Fruit fly (Drosophila melanogaster): ENCODE data around the gene Prosalpha4.

Prosalpha4 gene

DNA sequence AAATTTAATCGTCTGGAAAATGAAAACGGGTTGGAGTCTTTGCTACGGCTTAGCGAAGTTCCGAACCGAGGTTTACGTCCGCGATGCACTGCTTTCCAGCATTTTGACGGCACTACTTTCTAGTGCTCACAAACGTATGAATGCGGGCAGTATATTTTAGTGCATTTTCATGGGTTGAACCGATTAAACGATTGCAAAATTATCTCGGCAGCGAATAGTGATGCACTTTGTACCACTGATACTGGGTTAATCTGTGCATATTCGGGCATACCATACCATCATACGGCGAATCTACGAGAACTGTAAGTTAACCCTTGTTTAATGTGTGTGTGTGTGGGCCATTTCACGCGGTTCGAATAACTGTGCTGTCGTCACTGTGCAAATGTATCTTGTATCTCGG lies 5.3 kb upstream of the Prosalpha4 start, which contains the start of gene Mfe2 (continued):
- peak; percentile 65 for TF ChIP-seq Bgb (GFP tag; IDR thresholded peaks at IDR 0.05; ENCODE audit: partially characterized antibody)
- TF ChIP-seq slbo (GFP tag; IDR thresholded peaks at IDR 0.05) = peak; percentile 85
- TF ChIP-seq ems (GFP tag; optimal IDR thresholded peaks at IDR 0.05) = peak; percentile 54
- no peak for TF ChIP-seq fd64A (GFP tag; optimal IDR thresholded peaks at IDR 0.05)
- peak; percentile 67 for TF ChIP-seq grn (GFP tag; optimal IDR thresholded peaks at IDR 0.05)
- TF ChIP-seq tgo (GFP tag; IDR thresholded peaks at IDR 0.05) = peak; percentile 23; the same call in 1 of the 3 replicates
- no peak for TF ChIP-seq CG4707 (GFP tag; optimal IDR thresholded peaks at IDR 0.05)
- no peak for TF ChIP-seq croc (GFP tag; conservative IDR thresholded peaks at IDR 0.05)
- no peak for TF ChIP-seq sima (GFP tag; optimal IDR thresholded peaks at IDR 0.05)
- no peak for TF ChIP-seq Doc3 (GFP tag; IDR thresholded peaks at IDR 0.05; ENCODE audit: partially characterized antibody)
- TF ChIP-seq trh (GFP tag; optimal IDR thresholded peaks at IDR 0.05) = no peak
- no peak for TF ChIP-seq pros (GFP tag; optimal IDR thresholded peaks at IDR 0.05)
- 0 out of 2 replicates have a peak, but pooled peaks have one; percentile 30 for TF ChIP-seq CG14014 (GFP tag; IDR thresholded peaks at IDR 0.05)
- TF ChIP-seq CG12071 (GFP tag; optimal IDR thresholded peaks at IDR 0.05) = no peak
- TF ChIP-seq CG9609 (GFP tag; optimal IDR thresholded peaks at IDR 0.05) = peak; percentile 62
- peak in 1 of 3 experiments; percentile 13 for TF ChIP-seq Stat92E (GFP tag; optimal IDR thresholded peaks at IDR 0.05)
- peak; percentile 91 for TF ChIP-seq Myb (GFP tag; optimal IDR thresholded peaks at IDR 0.05)
- TF ChIP-seq CG15269 (tag; optimal IDR thresholded peaks at IDR 0.05) = no peak
- peak; percentile 30; the same call in 1 of the 4 replicates for TF ChIP-seq Gug (GFP tag; IDR thresholded peaks at IDR 0.05)
- peak; percentile 34 for TF ChIP-seq CG18764 (GFP tag; optimal IDR thresholded peaks at IDR 0.05)
- TF ChIP-seq Chrac-16 (GFP tag; optimal IDR thresholded peaks at IDR 0.05) = no peak
- TF ChIP-seq pb (GFP tag; optimal IDR thresholded peaks at IDR 0.05) = no peak
- peak; percentile 48 for TF ChIP-seq CG30020 (tag; optimal IDR thresholded peaks at IDR 0.05)
- no peak for TF ChIP-seq CG7963 (GFP tag; IDR thresholded peaks at IDR 0.05; ENCODE audit: partially characterized antibody)
- no peak for TF ChIP-seq C15 (GFP tag; IDR thresholded peaks at IDR 0.05)
- peak; percentile 41 for TF ChIP-seq CG17359 (tag; optimal IDR thresholded peaks at IDR 0.05)
- TF ChIP-seq wdn (GFP tag; IDR thresholded peaks at IDR 0.05) = no peak
- TF ChIP-seq Med (GFP tag) = peak; percentile 96
- peak; percentile 7 for TF ChIP-seq CG10147 (GFP tag; optimal IDR thresholded peaks at IDR 0.05)
- no peak for TF ChIP-seq CG6254 (GFP tag; optimal IDR thresholded peaks at IDR 0.05)
- peak; percentile 29 for TF ChIP-seq Sin3A (optimal IDR thresholded peaks at IDR 0.05)
- TF ChIP-seq Xbp1 (GFP tag; optimal IDR thresholded peaks at IDR 0.05) = peak; percentile 56
- TF ChIP-seq CG4424 (GFP tag; optimal IDR thresholded peaks at IDR 0.05) = peak; percentile 33
- TF ChIP-seq CG1602 (GFP tag; optimal IDR thresholded peaks at IDR 0.05) = peak; percentile 26
- no peak for TF ChIP-seq mld (GFP tag; IDR thresholded peaks at IDR 0.05; ENCODE audit: partially characterized antibody)
- peak; percentile 56 for TF ChIP-seq CG11247 (GFP tag; IDR thresholded peaks at IDR 0.05)
- TF ChIP-seq repo (GFP tag; optimal IDR thresholded peaks at IDR 0.05) = peak; percentile 45
- TF ChIP-seq tap (tag; optimal IDR thresholded peaks at IDR 0.05) = no peak
- peak; percentile 1 for TF ChIP-seq NC2α (GFP tag; optimal IDR thresholded peaks at IDR 0.05)
- no peak for TF ChIP-seq Opbp (GFP tag; IDR thresholded peaks at IDR 0.05; ENCODE audit: partially characterized antibody)
- peak; percentile 70 for TF ChIP-seq CG8944 (GFP tag; optimal IDR thresholded peaks at IDR 0.05)
- peak; percentile 5 for TF ChIP-seq CG6654 (GFP tag; optimal IDR thresholded peaks at IDR 0.05)
- peak; percentile 98 for TF ChIP-seq CG10267 (tag; optimal IDR thresholded peaks at IDR 0.05)
- TF ChIP-seq CG16815 (GFP tag; optimal IDR thresholded peaks at IDR 0.05) = peak; percentile 26
- no peak for TF ChIP-seq sqz (GFP tag; optimal IDR thresholded peaks at IDR 0.05)
- TF ChIP-seq her (GFP tag; optimal IDR thresholded peaks at IDR 0.05) = peak; percentile 70
- no peak for TF ChIP-seq eyg (GFP tag; optimal IDR thresholded peaks at IDR 0.05)
- TF ChIP-seq Hr39 (optimal IDR thresholded peaks at IDR 0.05) = no peak
- TF ChIP-seq CG33557 (GFP tag; optimal IDR thresholded peaks at IDR 0.05) = no peak
- TF ChIP-seq Spps (tag; optimal IDR thresholded peaks at IDR 0.05) = no peak
- TF ChIP-seq ase (GFP tag; IDR thresholded peaks at IDR 0.05) = no peak
